Fruit fly (Drosophila melanogaster) whole organism, embryonic: ENCODE measurements around the gene CG18586.
A peak's percentile ranks its signal among the peaks of the same experiment; 100 is the strongest.

Experiments
- CG10543 ChIP-seq: fragments of 200-800 bp; sonication (Bioruptor generic); optimal IDR thresholded peaks from 3 replicates; lab custom pipeline; 2017; ENCODE audit warnings: missing biosample characterization, mild to moderate bottlenecking, missing genetic modification characterization, moderate library complexity
- CG10959 ChIP-seq: fragments of 200-800 bp; sonication (Bioruptor generic); IDR thresholded peaks from 2 replicates; pipeline ENCODE4 v1.3.6; 2022; ENCODE audit warnings: missing biosample characterization, missing genetic modification characterization
- CG12155 ChIP-seq: fragments of 200-800 bp; sonication (Bioruptor generic); optimal IDR thresholded peaks from 3 replicates; lab custom pipeline; 2016; ENCODE audit warnings: missing biosample characterization, missing genetic modification characterization
- CG14014 ChIP-seq: fragments of 200-800 bp; sonication (Bioruptor generic); IDR thresholded peaks from 2 replicates; pipeline ENCODE4 v1.3.6; 2022; ENCODE audit warnings: missing biosample characterization, missing genetic modification characterization
- CG1529 ChIP-seq: fragments of 200-800 bp; sonication (Bioruptor generic); optimal IDR thresholded peaks from 3 replicates; lab custom pipeline; 2018; ENCODE audit warnings: missing biosample characterization, missing genetic modification characterization
- CG15479 ChIP-seq: fragments of 200-800 bp; sonication (Bioruptor generic); optimal IDR thresholded peaks from 3 replicates; lab custom pipeline; 2019; ENCODE audit warnings: missing biosample characterization, mild to moderate bottlenecking, missing genetic modification characterization, moderate library complexity
- CG17186 ChIP-seq: fragments of 200-800 bp; sonication (Bioruptor generic); optimal IDR thresholded peaks from 3 replicates; lab custom pipeline; 2017; ENCODE audit warnings: missing biosample characterization, missing genetic modification reagents, missing genetic modification characterization
- CG18476 ChIP-seq: fragments of 200-800 bp; sonication (Bioruptor generic); optimal IDR thresholded peaks from 2 replicates; lab custom pipeline; 2016; ENCODE audit warnings: missing biosample characterization, mild to moderate bottlenecking, missing genetic modification characterization
- CG2678 ChIP-seq: fragments of 200-800 bp; sonication (Bioruptor generic); optimal IDR thresholded peaks from 3 replicates; lab custom pipeline; 2019; ENCODE audit warnings: missing biosample characterization, mild to moderate bottlenecking, missing genetic modification characterization, moderate library complexity
- CG3065 ChIP-seq: fragments of 200-800 bp; sonication (Bioruptor generic); optimal IDR thresholded peaks from 2 replicates; lab custom pipeline; 2016; ENCODE audit warnings: missing biosample characterization, missing genetic modification characterization
- CG31388 ChIP-seq: fragments of 200-800 bp; sonication (Bioruptor generic); optimal IDR thresholded peaks from 2 replicates; lab custom pipeline; 2016; ENCODE audit warnings: missing biosample characterization, missing genetic modification characterization
- CG4282 ChIP-seq: fragments of 200-800 bp; sonication (Bioruptor generic); optimal IDR thresholded peaks from 2 replicates; lab custom pipeline; 2016; ENCODE audit warnings: missing biosample characterization, missing genetic modification characterization
- CG5245 ChIP-seq: fragments of 200-800 bp; sonication (Bioruptor generic); optimal IDR thresholded peaks from 3 replicates; lab custom pipeline; 2016; ENCODE audit warnings: missing biosample characterization, missing genetic modification characterization
- CG6689 ChIP-seq: fragments of 200-800 bp; sonication (Bioruptor generic); IDR thresholded peaks from 2 replicates; pipeline ENCODE4 v1.3.6; 2022; ENCODE audit warnings: missing biosample characterization, missing genetic modification characterization
- CG6791 ChIP-seq: fragments of 200-800 bp; sonication (Bioruptor generic); IDR thresholded peaks from 3 replicates; pipeline ENCODE4 v1.3.6; 2022; ENCODE audit warnings: missing biosample characterization, missing genetic modification characterization; ENCODE audit not compliant: partially characterized antibody
- CG7839 ChIP-seq: fragments of 200-800 bp; sonication (Bioruptor generic); optimal IDR thresholded peaks from 3 replicates; lab custom pipeline; 2018; ENCODE audit warnings: missing biosample characterization, mild to moderate bottlenecking, missing genetic modification characterization, moderate library complexity
- CG8290 ChIP-seq, 3 experiments: fragments of 200-800 bp; sonication (Bioruptor generic); optimal IDR thresholded peaks; 2 replicates each; lab custom pipeline; 2016 to 2019; ENCODE audit warnings: missing biosample characterization in 3 of 3, missing genetic modification characterization in 3 of 3, mild to moderate bottlenecking in 2 of 3, moderate library complexity in 1 of 3
- Chrac-16 ChIP-seq: fragments of 200-800 bp; sonication (Bioruptor generic); optimal IDR thresholded peaks from 3 replicates; lab custom pipeline; 2016; ENCODE audit warnings: missing biosample characterization, missing genetic modification characterization
- Dbx ChIP-seq: fragments of 200-800 bp; sonication (Bioruptor generic); IDR thresholded peaks from 3 replicates; pipeline ENCODE4 v1.3.6; 2022; ENCODE audit warnings: missing biosample characterization, missing genetic modification characterization
- HHEX ChIP-seq: fragments of 200-800 bp; sonication (Bioruptor generic); optimal IDR thresholded peaks from 3 replicates; lab custom pipeline; 2017; ENCODE audit warnings: missing biosample characterization, mild to moderate bottlenecking, missing genetic modification characterization, missing genetic modification reagents
- Hmr ChIP-seq: fragments of 200-800 bp; sonication (Bioruptor generic); optimal IDR thresholded peaks from 3 replicates; lab custom pipeline; 2017; ENCODE audit warnings: mild to moderate bottlenecking, missing biosample characterization, missing genetic modification reagents, missing genetic modification characterization
- Hsf ChIP-seq: fragments of 200-800 bp; sonication (Bioruptor generic); optimal IDR thresholded peaks from 3 replicates; lab custom pipeline; 2016; ENCODE audit warnings: missing biosample characterization, missing genetic modification characterization
- Lpt ChIP-seq: fragments of >200 bp; optimal IDR thresholded peaks from 2 replicates; lab custom pipeline; 2018; ENCODE audit warnings: missing biosample characterization, missing genetic modification characterization
- MBD-R2 ChIP-seq: fragments of 200-800 bp; sonication (Bioruptor generic); IDR thresholded peaks from 2 replicates; pipeline ENCODE4 v1.3.6; 2022; ENCODE audit warnings: missing biosample characterization, missing genetic modification characterization
- NC2β ChIP-seq: fragments of 200-800 bp; sonication (Bioruptor generic); optimal IDR thresholded peaks from 2 replicates; lab custom pipeline; 2016; ENCODE audit warnings: missing biosample characterization, missing genetic modification characterization
- Nf-YB ChIP-seq: fragments of 200-800 bp; sonication (Bioruptor generic); optimal IDR thresholded peaks from 3 replicates; lab custom pipeline; 2019; ENCODE audit warnings: missing biosample characterization, mild to moderate bottlenecking, missing genetic modification characterization, moderate library complexity
- NfI ChIP-seq: fragments of 200-800 bp; sonication (Bioruptor generic); optimal IDR thresholded peaks from 3 replicates; lab custom pipeline; 2018; ENCODE audit warnings: missing biosample characterization, mild to moderate bottlenecking, missing genetic modification characterization, moderate library complexity
- Stat92E ChIP-seq, 3 experiments: fragments of >200 bp in 2 of 3; fragments of 200-800 bp in 1 of 3; sonication (Bioruptor generic) in 1 of 3; optimal IDR thresholded peaks; 2 replicates each; lab custom pipeline; 2017 to 2019; ENCODE audit warnings: missing biosample characterization in 3 of 3, missing genetic modification characterization in 3 of 3, mild to moderate bottlenecking in 1 of 3, moderate library complexity in 1 of 3
- Trl ChIP-seq, 3 experiments: fragments of >200 bp in 2 of 3; fragments of 200-800 bp in 1 of 3; sonication (Bioruptor generic) in 1 of 3; optimal IDR thresholded peaks; 2 replicates in 1 of 3; 3 replicates in 2 of 3; lab custom pipeline; 2016 to 2017; ENCODE audit warnings: missing biosample characterization in 1 of 3, missing genetic modification characterization in 1 of 3
- Xrp1 ChIP-seq: fragments of 200-800 bp; sonication (Bioruptor generic); IDR thresholded peaks from 2 replicates; pipeline ENCODE4 v1.3.6; 2022; ENCODE audit warnings: missing biosample characterization, missing genetic modification characterization
- croc ChIP-seq: fragments of 200-800 bp; sonication (Bioruptor generic); conservative IDR thresholded peaks from 3 replicates; pipeline ENCODE4 v1.3.6; 2022; ENCODE audit warnings: missing biosample characterization, missing genetic modification characterization
- dimm ChIP-seq: fragments of 200-800 bp; sonication (Bioruptor generic); IDR thresholded peaks from 2 replicates; pipeline ENCODE4 v1.3.6; 2022; ENCODE audit warnings: missing biosample characterization, missing genetic modification characterization
- ems ChIP-seq: fragments of 200-800 bp; sonication (Bioruptor generic); optimal IDR thresholded peaks from 3 replicates; lab custom pipeline; 2016; ENCODE audit warnings: missing biosample characterization, missing genetic modification characterization
- fru ChIP-seq: fragments of >200 bp; optimal IDR thresholded peaks from 2 replicates; lab custom pipeline; 2017
- gcm2 ChIP-seq: fragments of 200-800 bp; sonication (Bioruptor generic); optimal IDR thresholded peaks from 2 replicates; lab custom pipeline; 2016; ENCODE audit warnings: missing biosample characterization, missing genetic modification characterization
- jigr1 ChIP-seq: fragments of 200-800 bp; sonication (Bioruptor generic); IDR thresholded peaks from 3 replicates; pipeline ENCODE4 v1.3.6; 2022; ENCODE audit warnings: missing biosample characterization, missing genetic modification characterization
- maf-S ChIP-seq: fragments of 200-800 bp; sonication (Bioruptor generic); optimal IDR thresholded peaks from 2 replicates; lab custom pipeline; 2016; ENCODE audit warnings: missing biosample characterization, missing genetic modification characterization
- nerfin-2 ChIP-seq: fragments of 200-800 bp; sonication (Bioruptor generic); IDR thresholded peaks from 2 replicates; pipeline ENCODE4 v1.3.6; 2022; ENCODE audit warnings: missing biosample characterization, missing genetic modification characterization; ENCODE audit not compliant: partially characterized antibody
- nmo ChIP-seq: fragments of 200-800 bp; sonication (Bioruptor generic); optimal IDR thresholded peaks from 2 replicates; lab custom pipeline; 2018; ENCODE audit warnings: missing biosample characterization, mild to moderate bottlenecking, missing genetic modification characterization, moderate library complexity
- onecut ChIP-seq: fragments of 200-800 bp; sonication (Bioruptor generic); IDR thresholded peaks from 2 replicates; pipeline ENCODE4 v1.3.6; 2022; ENCODE audit warnings: missing biosample characterization, missing genetic modification characterization
- salm ChIP-seq: fragments of 200-800 bp; sonication (Bioruptor generic); optimal IDR thresholded peaks from 2 replicates; lab custom pipeline; 2018; ENCODE audit warnings: missing biosample characterization, mild to moderate bottlenecking, missing genetic modification characterization
- sc ChIP-seq, 3 experiments: fragments of >200 bp in 2 of 3; fragments of 200-800 bp in 1 of 3; sonication (Bioruptor generic) in 1 of 3; optimal IDR thresholded peaks; 2 replicates in 2 of 3; 3 replicates in 1 of 3; lab custom pipeline; 2017; ENCODE audit warnings: mild to moderate bottlenecking in 1 of 3, missing biosample characterization in 1 of 3, missing genetic modification characterization in 1 of 3, missing genetic modification reagents in 1 of 3
- sens ChIP-seq: fragments of 200-800 bp; sonication (Bioruptor generic); peaks from one replicate; lab custom pipeline; 2016; ENCODE audit warnings: missing biosample characterization, missing genetic modification characterization
- sim ChIP-seq: fragments of 200-800 bp; sonication (Bioruptor generic); IDR thresholded peaks from 2 replicates; pipeline ENCODE4 v1.3.6; 2022; ENCODE audit warnings: missing biosample characterization, missing genetic modification characterization
- sna ChIP-seq: fragments of 200-800 bp; sonication (Bioruptor generic); IDR thresholded peaks from 2 replicates; pipeline ENCODE4 v1.3.6; 2022; ENCODE audit warnings: missing biosample characterization, missing genetic modification characterization; ENCODE audit not compliant: partially characterized antibody
- sr ChIP-seq: fragments of 200-800 bp; sonication (Bioruptor generic); IDR thresholded peaks from 3 replicates; pipeline ENCODE4 v1.3.6; 2022; ENCODE audit warnings: missing biosample characterization, missing genetic modification characterization
- sug ChIP-seq: fragments of 200-800 bp; optimal IDR thresholded peaks from 2 replicates; lab custom pipeline; 2019; ENCODE audit warnings: missing biosample characterization, mild to moderate bottlenecking, missing genetic modification characterization, moderate library complexity
- trh ChIP-seq: fragments of 200-800 bp; sonication (Bioruptor generic); optimal IDR thresholded peaks from 2 replicates; lab custom pipeline; 2016; ENCODE audit warnings: missing biosample characterization, missing genetic modification characterization
- zen2 ChIP-seq: fragments of 200-800 bp; sonication (Bioruptor generic); IDR thresholded peaks from 3 replicates; pipeline ENCODE4 v1.3.6; 2022; ENCODE audit warnings: missing biosample characterization, missing genetic modification characterization; ENCODE audit not compliant: partially characterized antibody

The CG18586 gene

DNA sequence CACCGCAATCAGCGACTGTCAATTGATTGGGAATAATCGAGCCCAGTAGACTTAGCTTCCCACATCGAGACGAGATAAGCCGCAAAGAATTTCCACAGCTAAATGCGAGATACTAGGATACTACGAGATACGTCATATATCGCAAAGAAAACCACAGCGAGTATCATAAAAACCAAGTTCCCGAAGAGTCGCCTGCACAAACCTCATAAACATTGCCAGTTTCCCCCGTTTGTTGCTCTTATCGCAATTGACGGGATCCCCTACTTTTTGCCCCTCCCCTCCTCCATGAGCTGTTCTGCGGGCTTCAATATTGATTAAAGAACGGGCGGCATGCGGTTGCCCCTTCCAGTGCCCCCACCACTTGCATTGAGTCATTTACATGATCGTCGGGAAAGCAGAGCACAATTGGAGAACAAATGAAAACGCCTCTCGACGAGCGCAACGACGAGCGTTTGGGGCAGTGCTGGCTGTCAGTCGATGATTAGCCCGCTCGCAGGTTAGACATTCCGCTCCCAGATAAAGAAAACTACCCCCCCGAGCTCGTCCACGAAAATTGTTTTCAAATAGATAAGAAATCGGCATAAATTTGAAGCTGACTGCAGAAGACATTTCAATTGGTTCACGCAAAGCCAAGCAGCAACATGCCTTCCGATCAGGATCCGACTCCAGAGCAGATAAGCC, 49.0 kb downstream of the CG18586 start, which contains the start of gene CG32407 (continued):
- TF ChIP-seq NC2β (GFP tag; lab: Kevin White, UChicago) (no peak), Hmr (GFP tag; lab: Kevin White, UChicago) (no peak), CG10543 (GFP tag; lab: Kevin White, UChicago) (peak; percentile 64), dimm (GFP tag; lab: Robert Waterston, UW) (no peak), CG5245 (GFP tag; lab: Kevin White, UChicago) (no peak), CG17186 (no peak), CG1529 (no peak), CG4282 (no peak), onecut (peak; percentile 45; the same call in 1 of the 2 replicates), sna (0 out of 2 replicates have a peak, but pooled peaks have one; percentile 45), CG6689 (GFP tag; lab: Robert Waterston, UW) (no peak), CG2678 (tag; lab: Kevin White, UChicago) (peak; percentile 39), jigr1 (GFP tag; lab: Robert Waterston, UW) (no peak), sim (GFP tag; lab: Robert Waterston, UW) (no peak), zen2 (GFP tag; lab: Robert Waterston, UW) (no peak), salm (tag; lab: Kevin White, UChicago) (no peak), CG14014 (GFP tag; lab: Robert Waterston, UW) (no peak), CG18476 (GFP tag; lab: Kevin White, UChicago) (no peak), NfI (GFP tag; lab: Kevin White, UChicago) (no peak), Dbx (GFP tag; lab: Robert Waterston, UW) (no peak), sc (optimal IDR thresholded peaks at IDR 0.05; lab: Kevin White, UChicago) (no peak), sc (GFP tag; optimal IDR thresholded peaks at IDR 0.05; lab: Kevin White, UChicago) (no peak), nerfin-2 (GFP tag; lab: Robert Waterston, UW) (no peak), CG10959 (GFP tag; lab: Robert Waterston, UW) (no peak), CG7839 (tag; lab: Kevin White, UChicago) (no peak), CG31388 (no peak), MBD-R2 (GFP tag; lab: Robert Waterston, UW) (no peak), CG3065 (no peak), sug (peak; percentile 97), Hsf (GFP tag; lab: Kevin White, UChicago) (no peak), croc (GFP tag; lab: Robert Waterston, UW) (no peak), fru (lab: Kevin White, UChicago) (no peak), Trl (optimal IDR thresholded peaks at IDR 0.05; lab: Kevin White, UChicago) (peak in 1 of 2 experiments; percentile 18), Trl (GFP tag; optimal IDR thresholded peaks at IDR 0.05; lab: Kevin White, UChicago) (no peak), ems (GFP tag; lab: Kevin White, UChicago) (no peak), maf-S (no peak), HHEX (GFP tag; lab: Kevin White, UChicago) (peak; percentile 23), Lpt (GFP tag; lab: Kevin White, UChicago) (no peak), trh (GFP tag; lab: Kevin White, UChicago) (no peak), sens (GFP tag; lab: Kevin White, UChicago) (no peak), Xrp1 (GFP tag; lab: Robert Waterston, UW) (0 out of 2 replicates have a peak, but pooled peaks have one; percentile 20), CG8290 (GFP tag; optimal IDR thresholded peaks at IDR 0.05; lab: Kevin White, UChicago) (no peak), CG8290 (tag; optimal IDR thresholded peaks at IDR 0.05; lab: Kevin White, UChicago) (peak in 1 of 2 experiments; percentile 3), CG6791 (GFP tag; lab: Robert Waterston, UW) (no peak), Chrac-16 (GFP tag; lab: Kevin White, UChicago) (no peak), gcm2 (GFP tag; lab: Kevin White, UChicago) (no peak), nmo (GFP tag; lab: Kevin White, UChicago) (no peak), Nf-YB (GFP tag; lab: Kevin White, UChicago) (no peak), CG12155 (GFP tag; lab: Kevin White, UChicago) (no peak), sr (GFP tag; lab: Robert Waterston, UW) (no peak), CG15479 (GFP tag; lab: Kevin White, UChicago) (no peak), Stat92E (GFP tag; optimal IDR thresholded peaks at IDR 0.05; lab: Kevin White, UChicago) (no peak)
